Worm (Caenorhabditis elegans): ENCODE data around the gene dhp-2.

Gene dhp-2

DNA sequence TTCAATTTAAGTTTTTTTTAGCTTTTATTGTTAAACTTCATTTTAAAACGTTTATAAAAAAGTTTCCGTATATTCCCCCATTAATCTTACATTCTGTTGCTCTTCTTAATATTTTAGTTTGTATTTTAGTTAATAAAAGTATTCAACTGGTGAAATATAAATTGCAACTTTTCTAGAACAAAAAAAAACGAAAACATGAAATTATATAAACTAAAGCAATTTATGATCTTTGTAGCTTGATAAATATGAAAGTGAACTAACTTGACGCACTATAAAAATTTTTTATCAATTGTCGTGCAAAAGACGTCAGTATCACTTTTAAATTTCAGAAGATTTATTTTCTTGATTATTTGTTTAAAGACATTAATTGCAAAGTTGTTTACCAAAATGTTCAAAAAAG lies 39.7 kb downstream of the dhp-2 start, which contains the start of gene F44D12.2:
TSS of gene F44D12.2 (minus strand) at position 101 of the 400 bp plus-strand sequence.
- no peak for TF ChIP-seq F22D6.2 (tag; optimal IDR thresholded peaks at IDR 0.05)
- TF ChIP-seq chd-7 (tag; optimal IDR thresholded peaks at IDR 0.05) = no peak
- TF ChIP-seq rpc-1 (optimal IDR thresholded peaks at IDR 0.05) = no peak
- no peak for TF ChIP-seq rpc-1 (tag; optimal IDR thresholded peaks at IDR 0.05)
- TF ChIP-seq gei-17 (GFP tag; optimal IDR thresholded peaks at IDR 0.05) = no peak
- no peak for TF ChIP-seq nfyb-1 (GFP tag; IDR thresholded peaks at IDR 0.05)
- no peak for TF ChIP-seq ama-1 (optimal IDR thresholded peaks at IDR 0.05)
- TF ChIP-seq ama-1 (GFP tag; optimal IDR thresholded peaks at IDR 0.05) = no peak
- TF ChIP-seq nhr-179 (tag; optimal IDR thresholded peaks at IDR 0.05) = no peak
- no peak for TF ChIP-seq ztf-26 (tag; optimal IDR thresholded peaks at IDR 0.05)
- no peak for TF ChIP-seq attf-6 (GFP tag; IDR thresholded peaks at IDR 0.05)
- TF ChIP-seq athp-1 (tag; optimal IDR thresholded peaks at IDR 0.05) = no peak
- no peak for TF ChIP-seq zim-3 (tag; optimal IDR thresholded peaks at IDR 0.05)
- TF ChIP-seq F57A8.1 (GFP tag; optimal IDR thresholded peaks at IDR 0.05) = no peak
- no peak for TF ChIP-seq Y95B8A.8 (GFP tag; IDR thresholded peaks at IDR 0.05)
- TF ChIP-seq cebp-1 (GFP tag; IDR thresholded peaks at IDR 0.05) = no peak
- TF ChIP-seq cebp-1 (tag; optimal IDR thresholded peaks at IDR 0.05) = no peak

DNA sequence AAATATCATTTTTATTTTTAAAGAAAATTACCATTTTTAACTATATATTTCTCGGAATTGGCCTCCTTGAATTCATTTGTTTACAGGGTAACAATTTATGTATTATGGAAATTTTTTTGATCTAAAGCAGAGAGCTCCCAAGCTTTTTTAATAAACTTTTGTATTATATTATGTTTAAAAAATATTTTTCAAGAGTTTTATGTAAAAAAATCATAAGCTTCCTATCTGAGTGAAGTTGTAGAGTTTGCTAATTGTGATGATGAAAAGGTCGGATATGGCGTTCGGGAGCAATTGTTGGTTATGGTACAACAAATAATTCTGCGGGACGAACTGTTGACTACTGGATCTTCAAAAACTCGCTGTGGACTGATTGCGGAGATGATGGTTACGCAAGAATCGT lies 43.4 kb downstream of the dhp-2 start, which contains the start of gene F44D12.19:
TSS of gene F44D12.19 (plus strand) at position 301 of the 400 bp plus-strand sequence.
- no peak for TF ChIP-seq snpc-3.4 (tag; optimal IDR thresholded peaks at IDR 0.05)
- TF ChIP-seq D2030.7 (GFP tag; IDR thresholded peaks at IDR 0.05) = no peak
- TF ChIP-seq zim-3 (tag; optimal IDR thresholded peaks at IDR 0.05) = no peak
- no peak for TF ChIP-seq ztf-26 (tag; optimal IDR thresholded peaks at IDR 0.05)
- no peak for TF ChIP-seq F52B5.7 (tag; optimal IDR thresholded peaks at IDR 0.05)
- TF ChIP-seq cebp-1 (GFP tag; IDR thresholded peaks at IDR 0.05) = no peak
- TF ChIP-seq cebp-1 (tag; optimal IDR thresholded peaks at IDR 0.05) = no peak
- TF ChIP-seq cebp-2 (GFP tag; IDR thresholded peaks at IDR 0.05) = no peak
- TF ChIP-seq attf-3 (GFP tag; conservative IDR thresholded peaks at IDR 0.05) = no peak
- TF ChIP-seq fkh-3 (tag; optimal IDR thresholded peaks at IDR 0.05) = no peak
- TF ChIP-seq aptf-3 (GFP tag; IDR thresholded peaks at IDR 0.05) = no peak
- no peak for TF ChIP-seq nfyb-1 (GFP tag; IDR thresholded peaks at IDR 0.05)
- TF ChIP-seq Y53F4B.3 (GFP tag; IDR thresholded peaks at IDR 0.05) = no peak
- TF ChIP-seq unc-62 (GFP tag; optimal IDR thresholded peaks at IDR 0.05) = no peak
- TF ChIP-seq bed-1 (GFP tag; IDR thresholded peaks at IDR 0.05) = no peak
- TF ChIP-seq F37B4.10 (GFP tag; IDR thresholded peaks at IDR 0.05) = no peak
- no peak for TF ChIP-seq Y56A3A.18 (GFP tag; IDR thresholded peaks at IDR 0.05)
- TF ChIP-seq rpc-1 (optimal IDR thresholded peaks at IDR 0.05) = no peak
- TF ChIP-seq rpc-1 (tag; optimal IDR thresholded peaks at IDR 0.05) = no peak
- no peak for TF ChIP-seq Y67H2A.10 (GFP tag; conservative IDR thresholded peaks at IDR 0.05)
- TF ChIP-seq snpc-1.3 (tag; optimal IDR thresholded peaks at IDR 0.05; ENCODE audit: insufficient read depth) = no peak

DNA sequence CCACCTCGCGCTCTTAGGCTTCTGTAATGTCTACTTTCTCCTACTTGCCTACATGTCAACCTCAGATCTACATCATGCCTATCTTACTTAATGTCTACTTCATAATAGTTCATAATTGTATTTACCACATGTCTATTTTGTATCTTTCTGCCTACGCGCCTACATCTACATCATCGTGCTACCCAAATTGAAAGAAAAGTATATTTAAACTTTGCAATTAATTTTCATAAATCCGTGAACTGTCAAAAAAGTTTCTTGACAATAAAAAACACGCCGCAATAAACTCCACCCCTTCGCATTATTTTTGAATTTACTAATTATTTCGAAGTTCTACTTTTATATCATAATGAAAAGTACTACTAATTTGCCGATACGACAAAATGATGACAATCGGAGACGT lies 45.1 kb downstream of the dhp-2 start, which contains the start of gene F44D12.8:
TSS of gene F44D12.8 (plus strand) at position 301 of the 400 bp plus-strand sequence.
- TF ChIP-seq ekl-4 (GFP tag; IDR thresholded peaks at IDR 0.05) = no peak
- TF ChIP-seq ceh-79 (tag; optimal IDR thresholded peaks at IDR 0.05) = no peak
- no peak for TF ChIP-seq aptf-3 (GFP tag; IDR thresholded peaks at IDR 0.05)
- TF ChIP-seq sptf-2 (GFP tag; optimal IDR thresholded peaks at IDR 0.05) = no peak
- TF ChIP-seq rec-8 (tag; optimal IDR thresholded peaks at IDR 0.05) = no peak
- no peak for TF ChIP-seq bed-2 (GFP tag; IDR thresholded peaks at IDR 0.05)
- no peak for TF ChIP-seq pha-4 (tag; optimal IDR thresholded peaks at IDR 0.05)
- no peak for TF ChIP-seq lin-35 (GFP tag; optimal IDR thresholded peaks at IDR 0.05)
- no peak for TF ChIP-seq snpc-4 (GFP tag; optimal IDR thresholded peaks at IDR 0.05)
- no peak for TF ChIP-seq snpc-4 (tag; optimal IDR thresholded peaks at IDR 0.05)
- TF ChIP-seq mxl-1 (tag; optimal IDR thresholded peaks at IDR 0.05) = no peak
- no peak for TF ChIP-seq C17E4.6 (GFP tag; IDR thresholded peaks at IDR 0.05)
- TF ChIP-seq ztf-28 (GFP tag; IDR thresholded peaks at IDR 0.05) = no peak
- no peak for TF ChIP-seq attf-3 (GFP tag; conservative IDR thresholded peaks at IDR 0.05)
- no peak for TF ChIP-seq ztf-25 (GFP tag; IDR thresholded peaks at IDR 0.05)
